Worm (Caenorhabditis elegans): ENCODE results near the gene scl-23.

ce11 chrIV:58818-59217 is 31.1 kb downstream of the scl-23 start, which contains the start of gene T05C7.5:
- TF ChIP-seq aly-2 (tag; optimal IDR thresholded peaks at IDR 0.05) (no peak), lir-3 (tag; optimal IDR thresholded peaks at IDR 0.05; ENCODE audit: poor library complexity) (no peak), lsy-2 (tag; optimal IDR thresholded peaks at IDR 0.05) (no peak), lin-13 (GFP tag; optimal IDR thresholded peaks at IDR 0.05) (no peak), fkh-10 (GFP tag; optimal IDR thresholded peaks at IDR 0.05) (no peak), elt-3 (tag; optimal IDR thresholded peaks at IDR 0.05) (no peak), zag-1 (tag; optimal IDR thresholded peaks at IDR 0.05) (no peak), hlh-4 (tag; optimal IDR thresholded peaks at IDR 0.05) (no peak), nhr-11 (tag; optimal IDR thresholded peaks at IDR 0.05) (no peak), C16A3.4 (tag; optimal IDR thresholded peaks at IDR 0.05) (no peak), fos-1 (tag; optimal IDR thresholded peaks at IDR 0.05) (no peak)
